Fruit fly (Drosophila melanogaster): ENCODE results near the gene CanA-14F.

The CanA-14F gene

dm6 chrX:16587021-16587667, at the start of gene CanA-14F:
Gene CanA-14F (minus strand): TSS chrX:16587172.
- TF ChIP-seq Sin3A (optimal IDR thresholded peaks at IDR 0.05) (no peak), zen (tag; optimal IDR thresholded peaks at IDR 0.05) (no peak), rib (GFP tag; IDR thresholded peaks at IDR 0.05) (no peak), CG32772 (GFP tag; IDR thresholded peaks at IDR 0.05) (no peak), ap (GFP tag; IDR thresholded peaks at IDR 0.05) (no peak), unpg (GFP tag; optimal IDR thresholded peaks at IDR 0.05) (no peak), CG30431 (GFP tag; optimal IDR thresholded peaks at IDR 0.05) (no peak), Gug (GFP tag; IDR thresholded peaks at IDR 0.05) (no peak), CG9727 (GFP tag; optimal IDR thresholded peaks at IDR 0.05) (no peak), bcd (GFP tag; optimal IDR thresholded peaks at IDR 0.05) (no peak), Lhr (GFP tag; optimal IDR thresholded peaks at IDR 0.05) (no peak), Hr3 (GFP tag; optimal IDR thresholded peaks at IDR 0.05) (no peak), CG3838 (GFP tag; optimal IDR thresholded peaks at IDR 0.05) (no peak), CG12391 (tag; optimal IDR thresholded peaks at IDR 0.05) (no peak), Gsc (GFP tag; IDR thresholded peaks at IDR 0.05) (no peak), fd64A (GFP tag; optimal IDR thresholded peaks at IDR 0.05) (no peak), p53 (GFP tag; optimal IDR thresholded peaks at IDR 0.05) (no peak), yki (optimal IDR thresholded peaks at IDR 0.05) (no peak), CG11093 (GFP tag; IDR thresholded peaks at IDR 0.05) (no peak), Mrtf (GFP tag; IDR thresholded peaks at IDR 0.05) (no peak), CG32532 (GFP tag; IDR thresholded peaks at IDR 0.05) (peak; percentile 24; the same call in 1 of the 2 replicates), CG17359 (tag; optimal IDR thresholded peaks at IDR 0.05) (no peak), CG17612 (GFP tag; IDR thresholded peaks at IDR 0.05) (no peak), CG1233 (GFP tag; optimal IDR thresholded peaks at IDR 0.05) (no peak), CG17802 (tag; optimal IDR thresholded peaks at IDR 0.05) (no peak), stwl (tag; optimal IDR thresholded peaks at IDR 0.05) (peak; percentile 67), Myb (GFP tag; optimal IDR thresholded peaks at IDR 0.05) (peak; percentile 66), al (GFP tag; IDR thresholded peaks at IDR 0.05) (0 out of 2 replicates have a peak, but pooled peaks have one; percentile 5), CG9817 (tag; optimal IDR thresholded peaks at IDR 0.05) (peak; percentile 42), Poxn (GFP tag; IDR thresholded peaks at IDR 0.05) (no peak), BEAF-32 (GFP tag; optimal IDR thresholded peaks at IDR 0.05) (peak; percentile 62), Meics (GFP tag; optimal IDR thresholded peaks at IDR 0.05) (no peak), CG8089 (GFP tag; optimal IDR thresholded peaks at IDR 0.05) (no peak), Elba2 (GFP tag; optimal IDR thresholded peaks at IDR 0.05) (no peak), dpn (GFP tag; optimal IDR thresholded peaks at IDR 0.05) (no peak), nerfin-2 (GFP tag; IDR thresholded peaks at IDR 0.05; ENCODE audit: partially characterized antibody) (peak; percentile 61), CG7372 (GFP tag; IDR thresholded peaks at IDR 0.05) (no peak), row (GFP tag; IDR thresholded peaks at IDR 0.05) (peak; percentile 51; the same call in 2 of the 3 replicates), Dfd (GFP tag; optimal IDR thresholded peaks at IDR 0.05) (no peak), CG17568 (GFP tag; optimal IDR thresholded peaks at IDR 0.05) (no peak), br (optimal IDR thresholded peaks at IDR 0.05) (no peak), CG11398 (GFP tag; optimal IDR thresholded peaks at IDR 0.05) (no peak), Opbp (GFP tag; IDR thresholded peaks at IDR 0.05; ENCODE audit: partially characterized antibody) (peak; percentile 79), grn (GFP tag; optimal IDR thresholded peaks at IDR 0.05) (no peak), ato (GFP tag; IDR thresholded peaks at IDR 0.05; ENCODE audit: partially characterized antibody) (peak; percentile 64; the same call in 1 of the 2 replicates), CG17186 (GFP tag; optimal IDR thresholded peaks at IDR 0.05) (no peak), CG31224 (GFP tag; IDR thresholded peaks at IDR 0.05) (no peak), sna (GFP tag; IDR thresholded peaks at IDR 0.05; ENCODE audit: partially characterized antibody) (peak; percentile 64), CG12744 (GFP tag; optimal IDR thresholded peaks at IDR 0.05) (no peak), ERR (GFP tag; optimal IDR thresholded peaks at IDR 0.05) (no peak), CG4617 (GFP tag; optimal IDR thresholded peaks at IDR 0.05; ENCODE audit: borderline replicate concordance) (no peak), CG17361 (GFP tag; IDR thresholded peaks at IDR 0.05) (0 out of 3 replicates have a peak, but pooled peaks have one; percentile 38)
